Fruit fly (Drosophila melanogaster): ENCODE measurements around the gene CG42537.
A peak's percentile ranks its signal among the peaks of the same experiment; 100 is the strongest.

Gene CG42537

dm6 chr3R:6404174-6404573 is 26.6 kb downstream of the CG42537 start (continued):
- TF ChIP-seq tin (GFP tag; optimal IDR thresholded peaks at IDR 0.05) (peak; percentile 80), insv (GFP tag; optimal IDR thresholded peaks at IDR 0.05) (no peak), HLH3B (GFP tag; IDR thresholded peaks at IDR 0.05) (peak; percentile 90), ham (GFP tag; IDR thresholded peaks at IDR 0.05) (peak; percentile 39; the same call in 1 of the 2 replicates), CG10979 (tag; optimal IDR thresholded peaks at IDR 0.05) (peak; percentile 77), Ssrp (tag; optimal IDR thresholded peaks at IDR 0.05) (peak; percentile 74), pros (GFP tag; optimal IDR thresholded peaks at IDR 0.05) (no peak), CG7987 (GFP tag; optimal IDR thresholded peaks at IDR 0.05) (no peak), chm (GFP tag; IDR thresholded peaks at IDR 0.05) (peak; percentile 87), tup (GFP tag; optimal IDR thresholded peaks at IDR 0.05) (peak; percentile 50), Camta (GFP tag; optimal IDR thresholded peaks at IDR 0.05) (peak; percentile 77), crol (GFP tag; IDR thresholded peaks at IDR 0.05) (peak; percentile 54), CG12391 (tag; optimal IDR thresholded peaks at IDR 0.05) (peak; percentile 86), knrl (GFP tag; IDR thresholded peaks at IDR 0.05; ENCODE audit: partially characterized antibody) (no peak), CG32772 (GFP tag; IDR thresholded peaks at IDR 0.05) (peak; percentile 82), CG8388 (GFP tag; optimal IDR thresholded peaks at IDR 0.05) (peak; percentile 81), gcm2 (GFP tag; optimal IDR thresholded peaks at IDR 0.05) (peak; percentile 52), Bdp1 (GFP tag; optimal IDR thresholded peaks at IDR 0.05) (peak; percentile 53), Doc3 (GFP tag; IDR thresholded peaks at IDR 0.05; ENCODE audit: partially characterized antibody) (no peak), ssp (GFP tag; IDR thresholded peaks at IDR 0.05) (no peak), onecut (GFP tag; IDR thresholded peaks at IDR 0.05) (peak; percentile 69), HLHmδ (GFP tag; optimal IDR thresholded peaks at IDR 0.05) (no peak), toy (GFP tag; IDR thresholded peaks at IDR 0.05) (no peak; the same call in 1 of the 2 replicates), zen (tag; optimal IDR thresholded peaks at IDR 0.05) (peak; percentile 47), HmgZ (tag; optimal IDR thresholded peaks at IDR 0.05) (peak; percentile 67), CG42726 (GFP tag; IDR thresholded peaks at IDR 0.05; ENCODE audit: partially characterized antibody) (no peak), Ptx1 (GFP tag; IDR thresholded peaks at IDR 0.05) (peak; percentile 93), CG12236 (GFP tag; optimal IDR thresholded peaks at IDR 0.05) (peak; percentile 64), Atf6 (GFP tag; IDR thresholded peaks at IDR 0.05) (peak; percentile 87), prd (optimal IDR thresholded peaks at IDR 0.05) (no peak), prd (GFP tag; IDR thresholded peaks at IDR 0.05) (peak; percentile 90), CG7963 (GFP tag; IDR thresholded peaks at IDR 0.05; ENCODE audit: partially characterized antibody) (no peak), danr (GFP tag; IDR thresholded peaks at IDR 0.05) (peak; percentile 59), dpn (GFP tag; optimal IDR thresholded peaks at IDR 0.05) (peak; percentile 78 to 80), pnt (GFP tag; optimal IDR thresholded peaks at IDR 0.05) (peak; percentile 68), slou (GFP tag; optimal IDR thresholded peaks at IDR 0.05) (peak; percentile 67), Antp (GFP tag; optimal IDR thresholded peaks at IDR 0.05) (peak; percentile 67), ewg (GFP tag; optimal IDR thresholded peaks at IDR 0.05) (peak; percentile 67), Hmx (GFP tag; optimal IDR thresholded peaks at IDR 0.05) (no peak), CG9817 (tag; optimal IDR thresholded peaks at IDR 0.05) (peak; percentile 74), CG4424 (GFP tag; optimal IDR thresholded peaks at IDR 0.05) (peak; percentile 84), CG33557 (GFP tag; optimal IDR thresholded peaks at IDR 0.05) (no peak), stwl (tag; optimal IDR thresholded peaks at IDR 0.05) (peak; percentile 9), ash1 (GFP tag; optimal IDR thresholded peaks at IDR 0.05) (no peak), CG18011 (GFP tag; optimal IDR thresholded peaks at IDR 0.05) (peak; percentile 62), tll (GFP tag; optimal IDR thresholded peaks at IDR 0.05) (no peak), CG3726 (GFP tag; IDR thresholded peaks at IDR 0.05) (no peak; the same call in 2 of the 3 replicates), CG13296 (GFP tag; optimal IDR thresholded peaks at IDR 0.05) (peak; percentile 63), Doc2 (GFP tag; IDR thresholded peaks at IDR 0.05) (no peak; the same call in 1 of the 2 replicates), disco-r (GFP tag; optimal IDR thresholded peaks at IDR 0.05) (peak; percentile 16), CG6683 (GFP tag; optimal IDR thresholded peaks at IDR 0.05) (no peak)

Measured in whole organism, embryonic.